Worm (Caenorhabditis elegans): ENCODE data around the gene str-84.

DNA sequence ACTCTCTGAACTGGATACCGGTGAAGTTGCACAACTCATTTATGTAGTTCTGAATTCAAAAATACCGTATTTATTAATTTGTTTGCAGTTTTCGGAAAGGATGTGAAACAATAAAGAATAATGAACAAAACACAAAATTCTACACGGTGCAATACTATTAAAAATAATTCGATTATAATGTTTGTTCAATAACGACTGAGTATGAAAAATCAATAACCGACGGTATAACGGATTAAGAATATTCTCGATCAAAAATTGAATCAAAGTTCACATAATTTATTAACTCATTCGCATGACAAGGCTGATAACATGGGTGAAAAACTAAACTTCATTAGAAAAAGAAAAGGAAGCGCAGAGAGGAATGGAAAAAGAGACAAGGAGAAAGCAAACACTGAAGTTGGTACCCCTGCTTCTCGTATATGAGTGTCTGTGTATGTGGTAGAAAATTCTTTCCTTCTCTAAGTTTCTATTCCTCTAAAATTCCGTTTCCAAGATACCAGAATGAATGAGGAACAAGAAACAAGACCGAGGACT, 5.8 kb downstream of the str-84 start, which contains the start of gene nhr-143:
- TF ChIP-seq ceh-22 (tag; optimal IDR thresholded peaks at IDR 0.05) (no peak), ceh-19 (GFP tag; optimal IDR thresholded peaks at IDR 0.05) (no peak), rnt-1 (tag; optimal IDR thresholded peaks at IDR 0.05) (no peak), C08G9.2 (tag; optimal IDR thresholded peaks at IDR 0.05) (no peak)

All from whole organism, late embryonic.